Worm (Caenorhabditis elegans) whole organism, L2 larva: Measurements from ENCODE around the gene C09H10.4.

Source experiments
- F13H6.1 ChIP-seq: sonication (generic microtip); optimal IDR thresholded peaks from 2 replicates; lab custom pipeline; 2016; ENCODE audit warnings: missing genetic modification characterization, missing compliant biosample characterization
- Y55F3AM.14 ChIP-seq: fragments of 200-800 bp; sonication (Bioruptor generic); optimal IDR thresholded peaks from 2 replicates; lab custom pipeline; 2018; ENCODE audit warnings: mild to moderate bottlenecking, missing genetic modification characterization, missing compliant biosample characterization
- alr-1 ChIP-seq: fragments of 150-350 bp; optimal IDR thresholded peaks from 2 replicates; lab custom pipeline; 2014; ENCODE audit warnings: missing biosample characterization, missing genetic modification characterization
- aly-2 ChIP-seq: fragments of 150-350 bp; optimal IDR thresholded peaks from 2 replicates; lab custom pipeline; 2014; ENCODE audit warnings: missing biosample characterization, missing genetic modification characterization
- ceh-16 ChIP-seq: fragments of 150-350 bp; optimal IDR thresholded peaks from 2 replicates; lab custom pipeline; 2014; ENCODE audit warnings: missing biosample characterization, missing genetic modification characterization
- elt-3 ChIP-seq: sonication (generic microtip); optimal IDR thresholded peaks from 2 replicates; lab custom pipeline; 2017; ENCODE audit warnings: missing biosample characterization, missing genetic modification characterization
- fos-1 ChIP-seq: fragments of 150-350 bp; optimal IDR thresholded peaks from 2 replicates; lab custom pipeline; 2014; ENCODE audit warnings: missing biosample characterization, missing genetic modification characterization
- lin-11 ChIP-seq: fragments of 150-350 bp; sonication (generic microtip); optimal IDR thresholded peaks from 2 replicates; lab custom pipeline; 2014; ENCODE audit warnings: missing biosample characterization, missing genetic modification characterization, inconsistent platforms, mixed read lengths
- lsy-2 ChIP-seq, 2 experiments: fragments of 150-350 bp in 1 of 2; sonication (generic microtip) in 1 of 2; optimal IDR thresholded peaks; 2 replicates each; lab custom pipeline; 2014 to 2017; ENCODE audit warnings: missing biosample characterization in 2 of 2, missing genetic modification characterization in 2 of 2
- mab-5 ChIP-seq: fragments of 150-350 bp; optimal IDR thresholded peaks from 2 replicates; lab custom pipeline; 2014; ENCODE audit warnings: missing biosample characterization, missing genetic modification characterization
- mbf-1 ChIP-seq: sonication (generic microtip); optimal IDR thresholded peaks from 2 replicates; lab custom pipeline; 2017; ENCODE audit warnings: missing biosample characterization, missing genetic modification characterization
- mdl-1 ChIP-seq, 2 experiments: fragments of 150-350 bp in 1 of 2; sonication (generic microtip) in 1 of 2; optimal IDR thresholded peaks; 2 replicates each; lab custom pipeline; 2017; ENCODE audit warnings: missing biosample characterization in 2 of 2, missing genetic modification characterization in 2 of 2
- nhr-11 ChIP-seq: fragments of 150-350 bp; optimal IDR thresholded peaks from 2 replicates; lab custom pipeline; 2014; ENCODE audit warnings: missing biosample characterization, missing genetic modification characterization
- nhr-12 ChIP-seq: fragments of 150-350 bp; optimal IDR thresholded peaks from 2 replicates; lab custom pipeline; 2014; ENCODE audit warnings: missing biosample characterization, missing genetic modification characterization
- nhr-129 ChIP-seq: fragments of 150-350 bp; optimal IDR thresholded peaks from 2 replicates; lab custom pipeline; 2014; ENCODE audit warnings: missing biosample characterization, missing genetic modification characterization
- nhr-23 ChIP-seq: fragments of 150-350 bp; optimal IDR thresholded peaks from 2 replicates; lab custom pipeline; 2014; ENCODE audit warnings: missing biosample characterization, missing genetic modification reagents, missing genetic modification characterization
- nhr-237 ChIP-seq: fragments of 150-350 bp; optimal IDR thresholded peaks from 2 replicates; lab custom pipeline; 2014; ENCODE audit warnings: missing biosample characterization, missing genetic modification characterization
- nhr-25 ChIP-seq: fragments of 150-350 bp; sonication (generic microtip); optimal IDR thresholded peaks from 3 replicates; lab custom pipeline; 2014; ENCODE audit warnings: missing biosample characterization, missing genetic modification characterization
- sem-4 ChIP-seq: fragments of 150-350 bp; optimal IDR thresholded peaks from 2 replicates; lab custom pipeline; 2014; ENCODE audit warnings: missing biosample characterization, missing genetic modification reagents, missing genetic modification characterization
- skn-1 ChIP-seq: sonication (generic microtip); optimal IDR thresholded peaks from 2 replicates; lab custom pipeline; 2017; ENCODE audit warnings: missing biosample characterization, missing genetic modification characterization
- sma-3 ChIP-seq: sonication (generic microtip); optimal IDR thresholded peaks from 2 replicates; lab custom pipeline; 2016; ENCODE audit warnings: missing genetic modification reagents, missing genetic modification characterization, missing compliant biosample characterization
- snpc-4 ChIP-seq: fragments of 150-350 bp; optimal IDR thresholded peaks from 2 replicates; lab custom pipeline; 2014; ENCODE audit warnings: missing biosample characterization, missing genetic modification characterization
- unc-55 ChIP-seq: fragments of 150-350 bp; sonication (generic microtip); optimal IDR thresholded peaks from 3 replicates; lab custom pipeline; 2014; ENCODE audit warnings: missing biosample characterization, missing genetic modification reagents, missing genetic modification characterization
- unc-62 ChIP-seq: fragments of 150-350 bp; optimal IDR thresholded peaks from 2 replicates; lab custom pipeline; 2014; ENCODE audit warnings: missing biosample characterization, missing genetic modification reagents, missing genetic modification characterization
- zag-1 ChIP-seq: fragments of 150-350 bp; optimal IDR thresholded peaks from 2 replicates; lab custom pipeline; 2014; ENCODE audit warnings: missing biosample characterization, missing genetic modification characterization
- ztf-1 ChIP-seq: fragments of 200-800 bp; sonication (Bioruptor generic); conservative IDR thresholded peaks from 2 replicates; pipeline ENCODE4 v1.3.6; 2022; ENCODE audit warnings: missing genetic modification characterization, missing compliant biosample characterization
- ztf-11 ChIP-seq: sonication (generic microtip); optimal IDR thresholded peaks from 2 replicates; lab custom pipeline; 2017; ENCODE audit warnings: missing biosample characterization, missing genetic modification characterization

Gene C09H10.4

ce11 chrII:11132542-11132941 lies 32.6 kb downstream of the C09H10.4 start, which contains the start of gene F40F8.11 (continued):
- TF ChIP-seq Y55F3AM.14 (no peak), nhr-237 (tag; lab: Kevin White, UChicago) (no peak), mdl-1 (tag; optimal IDR thresholded peaks at IDR 0.05; lab: Kevin White, UChicago) (no peak), elt-3 (tag; lab: Kevin White, UChicago) (no peak), lin-11 (tag; lab: Kevin White, UChicago) (no peak), nhr-25 (tag; lab: Kevin White, UChicago) (peak; percentile 38), skn-1 (no peak), nhr-23 (no peak), mab-5 (tag; lab: Kevin White, UChicago) (peak; percentile 44), unc-55 (GFP tag; lab: Kevin White, UChicago) (peak; percentile 80), unc-62 (GFP tag; lab: Kevin White, UChicago) (no peak), nhr-12 (tag; lab: Kevin White, UChicago) (no peak), zag-1 (tag; lab: Kevin White, UChicago) (no peak), sma-3 (GFP tag; lab: Kevin White, UChicago) (no peak), mbf-1 (tag; lab: Kevin White, UChicago) (no peak), lsy-2 (tag; optimal IDR thresholded peaks at IDR 0.05; lab: Kevin White, UChicago) (peak; percentile 18 to 77), fos-1 (no peak), sem-4 (tag; lab: Kevin White, UChicago) (no peak), nhr-11 (tag; lab: Kevin White, UChicago) (no peak), alr-1 (tag; lab: Kevin White, UChicago) (no peak)
- TF ChIP-seq, all 48 proteins: peak for 11

- TF ChIP-seq aly-2 (tag; lab: Kevin White, UChicago) = no peak
- TF ChIP-seq ztf-11 (tag; lab: Kevin White, UChicago) = no peak
- TF ChIP-seq nhr-237 (tag; lab: Kevin White, UChicago) = no peak
- TF ChIP-seq ztf-1 (GFP tag; lab: Robert Waterston, UW) = no peak
- no peak for TF ChIP-seq nhr-12 (tag; lab: Kevin White, UChicago)
- TF ChIP-seq, all 48 proteins: peak for 0
These were observed 34.9 kb downstream of the C09H10.4 start, which contains the start of gene F40F8.5 for ce11 chrII:11134828-11135227. Gene F40F8.5 (minus strand): TSS chrII:11134928.

ce11 chrII:11135773-11136172 lies 35.8 kb downstream of the C09H10.4 start:
- TF ChIP-seq lsy-2 (tag; optimal IDR thresholded peaks at IDR 0.05; lab: Kevin White, UChicago) (peak in 1 of 2 experiments; percentile 39), ceh-16 (no peak), zag-1 (tag; lab: Kevin White, UChicago) (no peak), skn-1 (no peak), unc-55 (GFP tag; lab: Kevin White, UChicago) (no peak), snpc-4 (no peak), F13H6.1 (tag; lab: Kevin White, UChicago) (peak; percentile 11), nhr-129 (tag; lab: Kevin White, UChicago) (peak; percentile 88), ztf-11 (tag; lab: Kevin White, UChicago) (no peak)
- TF ChIP-seq, all 48 proteins: peak for 3

ce11 chrII:11140140-11140539 lies 40.2 kb downstream of the C09H10.4 start, which contains the start of gene F40F8.4:
Gene F40F8.4 (minus strand): TSS chrII:11140240.
- no peak for TF ChIP-seq unc-55 (GFP tag; lab: Kevin White, UChicago)

- TF ChIP-seq fos-1 (no peak), nhr-129 (tag; lab: Kevin White, UChicago) (peak; percentile 10)
These were observed 42.6 kb downstream of the C09H10.4 start, which contains the start of gene arrd-6 for ce11 chrII:11142571-11142970. Gene arrd-6 (plus strand): TSS chrII:11142739.
